Worm (Caenorhabditis elegans): ENCODE measurements around the gene str-121.

DNA sequence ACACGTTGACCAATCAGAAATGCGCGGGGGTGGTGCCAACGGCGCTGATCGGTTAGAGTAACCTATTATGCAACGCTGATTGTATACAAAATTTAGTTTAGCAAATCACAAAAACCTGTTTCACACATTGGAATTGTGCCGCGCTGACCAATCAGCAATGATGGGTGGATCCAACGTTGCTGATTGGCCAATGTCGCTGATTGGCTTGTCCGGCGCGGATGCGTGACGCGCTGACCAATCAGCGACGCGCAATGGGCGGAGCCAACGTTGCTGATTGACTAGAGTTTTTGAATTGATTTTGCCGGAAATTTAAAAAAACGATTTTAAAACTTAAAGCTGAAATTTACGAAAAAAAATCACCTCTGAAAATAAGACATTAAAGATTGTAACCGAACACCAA lies 30.8 kb upstream of the str-121 start:
- TF ChIP-seq eor-1 (tag; optimal IDR thresholded peaks at IDR 0.05) (no peak), nfya-1 (tag; optimal IDR thresholded peaks at IDR 0.05; ENCODE audit: insufficient read depth) (peak; percentile 89), nhr-25 (tag; optimal IDR thresholded peaks at IDR 0.05) (no peak), unc-62 (GFP tag; optimal IDR thresholded peaks at IDR 0.05) (no peak)
